Fruit fly (Drosophila melanogaster): Measurements from ENCODE around the gene CG32032.

CG32032 gene

dm6 chr3L:9114404-9114803, 21.6 kb downstream of the CG32032 start:
- TF ChIP-seq CG33017 (tag; optimal IDR thresholded peaks at IDR 0.05) (no peak), CG7101 (tag; optimal IDR thresholded peaks at IDR 0.05) (no peak), Mnt (GFP tag; optimal IDR thresholded peaks at IDR 0.05) (no peak), bab1 (GFP tag; optimal IDR thresholded peaks at IDR 0.05) (no peak), CG1620 (GFP tag; optimal IDR thresholded peaks at IDR 0.05) (no peak), cnc (optimal IDR thresholded peaks at IDR 0.05) (no peak), Crg-1 (GFP tag; optimal IDR thresholded peaks at IDR 0.05) (no peak), kay (GFP tag; ENCODE audit: borderline replicate concordance) (no peak), CG14711 (tag; optimal IDR thresholded peaks at IDR 0.05) (no peak), Clk (GFP tag; optimal IDR thresholded peaks at IDR 0.05) (no peak), CG7045 (GFP tag; optimal IDR thresholded peaks at IDR 0.05) (no peak), CG12768 (GFP tag; optimal IDR thresholded peaks at IDR 0.05) (no peak)

dm6 chr3L:9115654-9116053, 22.8 kb downstream of the CG32032 start:
- no peak for TF ChIP-seq CG5204 (GFP tag; optimal IDR thresholded peaks at IDR 0.05)
- TF ChIP-seq bab1 (GFP tag; optimal IDR thresholded peaks at IDR 0.05) = no peak
- TF ChIP-seq Hr96 (GFP tag; optimal IDR thresholded peaks at IDR 0.05) = no peak
- TF ChIP-seq CG7101 (tag; optimal IDR thresholded peaks at IDR 0.05) = no peak
- no peak for TF ChIP-seq cnc (optimal IDR thresholded peaks at IDR 0.05)
- TF ChIP-seq cic (GFP tag; optimal IDR thresholded peaks at IDR 0.05) = no peak
- no peak for TF ChIP-seq CG11617 (GFP tag; optimal IDR thresholded peaks at IDR 0.05)
- TF ChIP-seq toe (GFP tag; optimal IDR thresholded peaks at IDR 0.05) = no peak

- TF ChIP-seq CG11617 (GFP tag; optimal IDR thresholded peaks at IDR 0.05) (no peak), CG7045 (GFP tag; optimal IDR thresholded peaks at IDR 0.05) (no peak), CG12768 (GFP tag; optimal IDR thresholded peaks at IDR 0.05) (no peak), CG1620 (GFP tag; optimal IDR thresholded peaks at IDR 0.05) (no peak), pad (GFP tag; optimal IDR thresholded peaks at IDR 0.05) (no peak), cnc (optimal IDR thresholded peaks at IDR 0.05) (no peak), CG33017 (tag; optimal IDR thresholded peaks at IDR 0.05) (no peak), CG14711 (tag; optimal IDR thresholded peaks at IDR 0.05) (peak; percentile 18)
Observed at dm6 chr3L:9119564-9119963, 26.7 kb downstream of the CG32032 start.

- TF ChIP-seq CG7101 (tag; optimal IDR thresholded peaks at IDR 0.05) (no peak), CG7045 (GFP tag; optimal IDR thresholded peaks at IDR 0.05) (no peak), Clk (GFP tag; optimal IDR thresholded peaks at IDR 0.05) (no peak), CG11617 (GFP tag; optimal IDR thresholded peaks at IDR 0.05) (no peak), bab1 (GFP tag; optimal IDR thresholded peaks at IDR 0.05) (no peak), ovo (GFP tag; optimal IDR thresholded peaks at IDR 0.05) (no peak), CG14711 (tag; optimal IDR thresholded peaks at IDR 0.05) (no peak), toe (GFP tag; optimal IDR thresholded peaks at IDR 0.05) (no peak), Hr96 (GFP tag; optimal IDR thresholded peaks at IDR 0.05) (no peak), CG33017 (tag; optimal IDR thresholded peaks at IDR 0.05) (no peak), CG1620 (GFP tag; optimal IDR thresholded peaks at IDR 0.05) (no peak), cic (GFP tag; optimal IDR thresholded peaks at IDR 0.05) (no peak), CG12768 (GFP tag; optimal IDR thresholded peaks at IDR 0.05) (no peak), kay (GFP tag; ENCODE audit: borderline replicate concordance) (no peak), CG5204 (GFP tag; optimal IDR thresholded peaks at IDR 0.05) (no peak), Mnt (GFP tag; optimal IDR thresholded peaks at IDR 0.05) (no peak), pad (GFP tag; optimal IDR thresholded peaks at IDR 0.05) (no peak), Crg-1 (GFP tag; optimal IDR thresholded peaks at IDR 0.05) (no peak)
Observed at dm6 chr3L:9121289-9121688, 28.4 kb downstream of the CG32032 start.

- no peak for TF ChIP-seq pad (GFP tag; optimal IDR thresholded peaks at IDR 0.05)
Observed at dm6 chr3L:9124923-9125260, 32.0 kb downstream of the CG32032 start.

dm6 chr3L:9125261-9126020, 32.6 kb downstream of the CG32032 start:
- no peak for TF ChIP-seq Clk (GFP tag; optimal IDR thresholded peaks at IDR 0.05)
- no peak for TF ChIP-seq CG7101 (tag; optimal IDR thresholded peaks at IDR 0.05)
- peak; percentile 27 for TF ChIP-seq tj (GFP tag; optimal IDR thresholded peaks at IDR 0.05)
- peak; percentile 42 for TF ChIP-seq CG12768 (GFP tag; optimal IDR thresholded peaks at IDR 0.05)
- peak; percentile 74 for TF ChIP-seq Mnt (GFP tag; optimal IDR thresholded peaks at IDR 0.05)
- TF ChIP-seq ovo (GFP tag; optimal IDR thresholded peaks at IDR 0.05) = no peak
- TF ChIP-seq toe (GFP tag; optimal IDR thresholded peaks at IDR 0.05) = no peak
- peak; percentile 24 for TF ChIP-seq cic (GFP tag; optimal IDR thresholded peaks at IDR 0.05)
- no peak for TF ChIP-seq Hr96 (GFP tag; optimal IDR thresholded peaks at IDR 0.05)
- TF ChIP-seq CG33017 (tag; optimal IDR thresholded peaks at IDR 0.05) = peak; percentile 25
- TF ChIP-seq CG14711 (tag; optimal IDR thresholded peaks at IDR 0.05) = peak; percentile 53
- peak; percentile 32 for TF ChIP-seq kay (GFP tag; ENCODE audit: borderline replicate concordance)

- TF ChIP-seq CG7045 (GFP tag; optimal IDR thresholded peaks at IDR 0.05) = no peak
- peak; percentile 71 for TF ChIP-seq kay (GFP tag; ENCODE audit: borderline replicate concordance)
- TF ChIP-seq cic (GFP tag; optimal IDR thresholded peaks at IDR 0.05) = peak; percentile 15
Observed at dm6 chr3L:9126021-9126811, 33.4 kb downstream of the CG32032 start.
